Fruit fly (Drosophila melanogaster) whole organism, embryonic: ENCODE results near the gene nesd.

Source experiments
- Atf6 ChIP-seq: fragments of 200-800 bp; sonication (Bioruptor generic); IDR thresholded peaks from 2 replicates; pipeline ENCODE4 v1.3.6; 2022; ENCODE audit warnings: missing biosample characterization, missing genetic modification characterization
- Bgb ChIP-seq: fragments of 200-800 bp; sonication (Bioruptor generic); IDR thresholded peaks from 2 replicates; pipeline ENCODE4 v1.3.6; 2022; ENCODE audit warnings: missing biosample characterization, missing genetic modification characterization; ENCODE audit not compliant: partially characterized antibody
- CG10654 ChIP-seq: fragments of 200-800 bp; sonication (Bioruptor generic); optimal IDR thresholded peaks from 2 replicates; lab custom pipeline; 2016; ENCODE audit warnings: missing biosample characterization, missing genetic modification characterization
- CG11093 ChIP-seq: fragments of 200-800 bp; sonication (Bioruptor generic); IDR thresholded peaks from 3 replicates; pipeline ENCODE4 v1.3.6; 2022; ENCODE audit warnings: missing biosample characterization, missing genetic modification characterization
- CG11398 ChIP-seq: fragments of 200-800 bp; sonication (Bioruptor generic); optimal IDR thresholded peaks from 2 replicates; lab custom pipeline; 2016; ENCODE audit warnings: missing biosample characterization, missing genetic modification characterization
- CG13287 ChIP-seq: fragments of 200-800 bp; sonication (Bioruptor generic); IDR thresholded peaks from 2 replicates; pipeline ENCODE4 v1.3.6; 2022; ENCODE audit warnings: missing biosample characterization, missing genetic modification characterization; ENCODE audit not compliant: partially characterized antibody
- CG14710 ChIP-seq: fragments of 200-800 bp; sonication (Bioruptor generic); optimal IDR thresholded peaks from 3 replicates; lab custom pipeline; 2019; ENCODE audit warnings: missing biosample characterization, mild to moderate bottlenecking, missing genetic modification characterization, moderate library complexity
- CG15514 ChIP-seq: fragments of 200-800 bp; sonication (Bioruptor generic); optimal IDR thresholded peaks from 3 replicates; lab custom pipeline; 2017; ENCODE audit warnings: missing biosample characterization, missing genetic modification characterization, mild to moderate bottlenecking, moderate library complexity, missing genetic modification reagents
- CG18262 ChIP-seq: fragments of 200-800 bp; optimal IDR thresholded peaks from 3 replicates; lab custom pipeline; 2019; ENCODE audit warnings: missing biosample characterization, mild to moderate bottlenecking, missing genetic modification characterization, moderate library complexity
- CG2116 ChIP-seq: fragments of 200-800 bp; sonication (Bioruptor generic); optimal IDR thresholded peaks from 3 replicates; lab custom pipeline; 2018; ENCODE audit warnings: missing biosample characterization, mild to moderate bottlenecking, missing genetic modification characterization
- CG2889 ChIP-seq: fragments of 200-800 bp; sonication (Bioruptor generic); IDR thresholded peaks from 3 replicates; pipeline ENCODE4 v1.3.6; 2022; ENCODE audit warnings: missing biosample characterization, missing genetic modification characterization
- CG30020 ChIP-seq: fragments of 200-800 bp; optimal IDR thresholded peaks from 2 replicates; lab custom pipeline; 2019; ENCODE audit warnings: missing biosample characterization, mild to moderate bottlenecking, missing genetic modification characterization, moderate library complexity
- CG30403 ChIP-seq: fragments of 200-800 bp; sonication (Bioruptor generic); optimal IDR thresholded peaks from 3 replicates; lab custom pipeline; 2016; ENCODE audit warnings: missing biosample characterization, missing genetic modification characterization
- CG34376 ChIP-seq: fragments of 200-800 bp; sonication (Bioruptor generic); optimal IDR thresholded peaks from 2 replicates; lab custom pipeline; 2018; ENCODE audit warnings: missing biosample characterization, mild to moderate bottlenecking, missing genetic modification characterization
- CG7271 ChIP-seq: fragments of 200-800 bp; sonication (Bioruptor generic); optimal IDR thresholded peaks from 2 replicates; lab custom pipeline; 2018; ENCODE audit warnings: missing biosample characterization, mild to moderate bottlenecking, missing genetic modification characterization, moderate library complexity
- CG8765 ChIP-seq: fragments of 200-800 bp; sonication (Bioruptor generic); IDR thresholded peaks from 2 replicates; pipeline ENCODE4 v1.3.6; 2022; ENCODE audit warnings: missing biosample characterization, missing genetic modification characterization
- CG8924 ChIP-seq: fragments of 200-800 bp; optimal IDR thresholded peaks from 3 replicates; lab custom pipeline; 2019; ENCODE audit warnings: missing biosample characterization, mild to moderate bottlenecking, missing genetic modification characterization, moderate library complexity
- CG9437 ChIP-seq: fragments of 200-800 bp; sonication (Bioruptor generic); optimal IDR thresholded peaks from 2 replicates; lab custom pipeline; 2018; ENCODE audit warnings: missing biosample characterization, mild to moderate bottlenecking, missing genetic modification characterization
- CG9797 ChIP-seq: fragments of 200-800 bp; sonication (Bioruptor generic); optimal IDR thresholded peaks from 3 replicates; lab custom pipeline; 2018; ENCODE audit warnings: missing biosample characterization, mild to moderate bottlenecking, missing genetic modification characterization
- CG9932 ChIP-seq: fragments of 200-800 bp; sonication (Bioruptor generic); IDR thresholded peaks from 2 replicates; pipeline ENCODE4 v1.3.6; 2022; ENCODE audit warnings: missing biosample characterization, missing genetic modification characterization
- CTCF ChIP-seq: fragments of 200-800 bp; sonication (Bioruptor generic); optimal IDR thresholded peaks from 2 replicates; lab custom pipeline; 2017; ENCODE audit warnings: missing biosample characterization, mild to moderate bottlenecking, missing genetic modification characterization, moderate library complexity
- Doc3 ChIP-seq: fragments of 200-800 bp; sonication (Bioruptor generic); IDR thresholded peaks from 3 replicates; pipeline ENCODE4 v1.3.6; 2022; ENCODE audit warnings: missing biosample characterization, missing genetic modification characterization; ENCODE audit not compliant: partially characterized antibody
- Hr78 ChIP-seq, 2 experiments: fragments of 200-800 bp in 1 of 2; fragments of >200 bp in 1 of 2; sonication (Bioruptor generic) in 1 of 2; optimal IDR thresholded peaks; 2 replicates each; lab custom pipeline; 2017 to 2019; ENCODE audit warnings: missing biosample characterization in 2 of 2, missing genetic modification characterization in 2 of 2, mild to moderate bottlenecking in 1 of 2, moderate library complexity in 1 of 2
- Lim3 ChIP-seq: fragments of 200-800 bp; sonication (Bioruptor generic); IDR thresholded peaks from 2 replicates; pipeline ENCODE4 v1.3.6; 2022; ENCODE audit warnings: missing biosample characterization, missing genetic modification characterization
- NfI ChIP-seq: fragments of 200-800 bp; sonication (Bioruptor generic); optimal IDR thresholded peaks from 3 replicates; lab custom pipeline; 2018; ENCODE audit warnings: missing biosample characterization, mild to moderate bottlenecking, missing genetic modification characterization, moderate library complexity
- PHDP ChIP-seq: fragments of 200-800 bp; sonication (Bioruptor generic); optimal IDR thresholded peaks from 3 replicates; lab custom pipeline; 2018; ENCODE audit warnings: missing biosample characterization, mild to moderate bottlenecking, missing genetic modification characterization, moderate library complexity
- Rfx ChIP-seq: fragments of 200-800 bp; sonication (Bioruptor generic); IDR thresholded peaks from 2 replicates; pipeline ENCODE4 v1.3.6; 2022; ENCODE audit warnings: missing biosample characterization, missing genetic modification characterization
- Sox100B ChIP-seq: fragments of 200-800 bp; sonication (Bioruptor generic); optimal IDR thresholded peaks from 3 replicates; lab custom pipeline; 2018; ENCODE audit warnings: missing biosample characterization, mild to moderate bottlenecking, missing genetic modification characterization
- Taf1 ChIP-seq: fragments of 200-800 bp; sonication (Bioruptor generic); IDR thresholded peaks from 2 replicates; pipeline ENCODE4 v1.3.6; 2022; ENCODE audit warnings: missing biosample characterization, missing genetic modification characterization
- Vsx1 ChIP-seq: fragments of 200-800 bp; sonication (Bioruptor generic); optimal IDR thresholded peaks from 2 replicates; lab custom pipeline; 2017; ENCODE audit warnings: missing biosample characterization, mild to moderate bottlenecking, missing genetic modification characterization, missing genetic modification reagents
- al ChIP-seq: fragments of 200-800 bp; sonication (Bioruptor generic); IDR thresholded peaks from 2 replicates; pipeline ENCODE4 v1.3.6; 2022; ENCODE audit warnings: missing biosample characterization, missing genetic modification characterization
- cad ChIP-seq: fragments of >200 bp; optimal IDR thresholded peaks from 2 replicates; lab custom pipeline; 2017; ENCODE audit warnings: missing biosample characterization, missing genetic modification characterization
- chm ChIP-seq: fragments of 200-800 bp; sonication (Bioruptor generic); IDR thresholded peaks from 2 replicates; pipeline ENCODE4 v1.3.6; 2022; ENCODE audit warnings: missing biosample characterization, missing genetic modification characterization
- crc ChIP-seq: fragments of 200-800 bp; sonication (Bioruptor generic); optimal IDR thresholded peaks from 2 replicates; lab custom pipeline; 2016; ENCODE audit warnings: missing biosample characterization, missing genetic modification characterization
- dati ChIP-seq: fragments of 200-800 bp; sonication (Bioruptor generic); IDR thresholded peaks from 2 replicates; pipeline ENCODE4 v1.3.6; 2022; ENCODE audit warnings: missing biosample characterization, missing genetic modification characterization
- dysf ChIP-seq: fragments of 200-800 bp; sonication (Bioruptor generic); IDR thresholded peaks from 3 replicates; pipeline ENCODE4 v1.3.6; 2022; ENCODE audit warnings: missing biosample characterization, missing genetic modification characterization
- emc ChIP-seq: fragments of 200-800 bp; sonication (Bioruptor generic); optimal IDR thresholded peaks from 2 replicates; lab custom pipeline; 2016; ENCODE audit warnings: missing biosample characterization, missing genetic modification characterization
- eve ChIP-seq, 2 experiments: fragments of >200 bp; optimal IDR thresholded peaks; 2 replicates each; lab custom pipeline; 2017; ENCODE audit warnings: missing biosample characterization in 2 of 2, missing genetic modification characterization in 2 of 2
- fru ChIP-seq: fragments of >200 bp; optimal IDR thresholded peaks from 2 replicates; lab custom pipeline; 2017
- grn ChIP-seq: fragments of 200-800 bp; sonication (Bioruptor generic); optimal IDR thresholded peaks from 3 replicates; lab custom pipeline; 2017; ENCODE audit warnings: missing biosample characterization, missing genetic modification characterization
- hth ChIP-seq: fragments of >200 bp; optimal IDR thresholded peaks from 2 replicates; lab custom pipeline; 2017; ENCODE audit warnings: inconsistent platforms
- kah ChIP-seq: fragments of 200-800 bp; sonication (Bioruptor generic); optimal IDR thresholded peaks from 2 replicates; lab custom pipeline; 2018; ENCODE audit warnings: missing biosample characterization, mild to moderate bottlenecking, missing genetic modification characterization
- ken ChIP-seq: fragments of 200-800 bp; sonication (Bioruptor generic); IDR thresholded peaks from 3 replicates; pipeline ENCODE4 v1.3.6; 2022; ENCODE audit warnings: missing biosample characterization, missing genetic modification characterization
- nau ChIP-seq: fragments of 200-800 bp; sonication (Bioruptor generic); optimal IDR thresholded peaks from 3 replicates; lab custom pipeline; 2017; ENCODE audit warnings: missing biosample characterization, mild to moderate bottlenecking, missing genetic modification characterization, missing genetic modification reagents
- nerfin-2 ChIP-seq: fragments of 200-800 bp; sonication (Bioruptor generic); IDR thresholded peaks from 2 replicates; pipeline ENCODE4 v1.3.6; 2022; ENCODE audit warnings: missing biosample characterization, missing genetic modification characterization; ENCODE audit not compliant: partially characterized antibody
- pita ChIP-seq: fragments of 200-800 bp; sonication (Bioruptor generic); optimal IDR thresholded peaks from 2 replicates; lab custom pipeline; 2017; ENCODE audit warnings: missing biosample characterization, mild to moderate bottlenecking, missing genetic modification characterization
- psq ChIP-seq: fragments of 200-800 bp; sonication (Bioruptor generic); optimal IDR thresholded peaks from 2 replicates; lab custom pipeline; 2017; ENCODE audit warnings: missing biosample characterization, missing genetic modification characterization
- scrt ChIP-seq: fragments of 200-800 bp; sonication (Bioruptor generic); optimal IDR thresholded peaks from 2 replicates; lab custom pipeline; 2018; ENCODE audit warnings: missing biosample characterization, mild to moderate bottlenecking, missing genetic modification characterization, moderate library complexity
- slbo ChIP-seq: fragments of 200-800 bp; sonication (Bioruptor generic); IDR thresholded peaks from 2 replicates; pipeline ENCODE4 v1.3.6; 2022; ENCODE audit warnings: missing biosample characterization, missing genetic modification characterization
- tio ChIP-seq: fragments of 200-800 bp; sonication (Bioruptor generic); optimal IDR thresholded peaks from 2 replicates; lab custom pipeline; 2017; ENCODE audit warnings: missing biosample characterization, missing genetic modification characterization, inconsistent platforms
- vnd ChIP-seq: fragments of 200-800 bp; sonication (Bioruptor generic); IDR thresholded peaks from 3 replicates; pipeline ENCODE4 v1.3.6; 2022; ENCODE audit warnings: missing biosample characterization, missing genetic modification characterization; ENCODE audit not compliant: partially characterized antibody

The nesd gene

dm6 chr2L:20075234-20075803, 18.5 kb upstream of the nesd start, which contains the start of the genes pr and neb (continued):
- TF ChIP-seq PHDP (tag; lab: Kevin White, UChicago), result peak; percentile 57
- no peak for TF ChIP-seq CG34376 (GFP tag; lab: Kevin White, UChicago)
- peak; percentile 85 for TF ChIP-seq CG9932 (GFP tag; lab: Robert Waterston, UW)
- TF ChIP-seq CG18262 (tag; lab: Kevin White, UChicago), result peak; percentile 24
- peak; percentile 99 for TF ChIP-seq CG2116 (GFP tag; lab: Kevin White, UChicago)
- peak; percentile 64; the same call in 2 of the 3 replicates for TF ChIP-seq ken
- peak; percentile 84 for TF ChIP-seq Rfx (GFP tag; lab: Robert Waterston, UW)
- peak; percentile 48; the same call in 1 of the 2 replicates for TF ChIP-seq chm
- peak; percentile 70 for TF ChIP-seq Vsx1 (GFP tag; lab: Kevin White, UChicago)
- no peak for TF ChIP-seq nau
- TF ChIP-seq grn (GFP tag; lab: Kevin White, UChicago), result no peak
- no peak for TF ChIP-seq CG11093 (GFP tag; lab: Robert Waterston, UW)
- TF ChIP-seq Lim3, result no peak
- TF ChIP-seq vnd (GFP tag; lab: Robert Waterston, UW), result no peak
- no peak for TF ChIP-seq Taf1 (GFP tag; lab: Robert Waterston, UW)
- peak; percentile 74 for TF ChIP-seq CG30403 (GFP tag; lab: Kevin White, UChicago)
- TF ChIP-seq CG30020, result peak; percentile 45
- TF ChIP-seq Sox100B (GFP tag; lab: Kevin White, UChicago), result no peak
- TF ChIP-seq NfI, result peak; percentile 52
- peak; percentile 98 for TF ChIP-seq CG15514
- TF ChIP-seq Hr78 (GFP tag; optimal IDR thresholded peaks at IDR 0.05; lab: Kevin White, UChicago), result no peak
- TF ChIP-seq tio, result no peak
- no peak for TF ChIP-seq CG7271
- TF ChIP-seq emc, result peak; percentile 2
- no peak for TF ChIP-seq CG8765 (GFP tag; lab: Robert Waterston, UW)
- no peak for TF ChIP-seq CG2889 (GFP tag; lab: Robert Waterston, UW)
- no peak for TF ChIP-seq Bgb (GFP tag; lab: Robert Waterston, UW)
- no peak for TF ChIP-seq CTCF (GFP tag; lab: Kevin White, UChicago)
- no peak for TF ChIP-seq CG9437 (GFP tag; lab: Kevin White, UChicago)
- TF ChIP-seq kah, result no peak
- no peak for TF ChIP-seq fru (lab: Kevin White, UChicago)
- no peak for TF ChIP-seq crc
- TF ChIP-seq eve (GFP tag; optimal IDR thresholded peaks at IDR 0.05; lab: Kevin White, UChicago), result peak in 1 of 2 experiments; percentile 2
- peak; percentile 30 for TF ChIP-seq CG10654
- TF ChIP-seq slbo (GFP tag; lab: Robert Waterston, UW), result peak; percentile 74
- no peak for TF ChIP-seq CG11398 (GFP tag; lab: Kevin White, UChicago)
- peak; percentile 69 for TF ChIP-seq CG14710
- TF ChIP-seq dati, result no peak
- 0 out of 3 replicates have a peak, but pooled peaks have one; percentile 40 for TF ChIP-seq Doc3
- peak; percentile 63; the same call in 2 of the 3 replicates for TF ChIP-seq dysf (GFP tag; lab: Robert Waterston, UW)
- no peak for TF ChIP-seq scrt (GFP tag; lab: Kevin White, UChicago)
- TF ChIP-seq psq (GFP tag; lab: Kevin White, UChicago), result no peak
- peak; percentile 68 for TF ChIP-seq Atf6 (GFP tag; lab: Robert Waterston, UW)
- TF ChIP-seq cad (GFP tag; lab: Kevin White, UChicago), result no peak
- TF ChIP-seq nerfin-2 (GFP tag; lab: Robert Waterston, UW), result peak; percentile 62
- peak; percentile 34 for TF ChIP-seq CG9797 (GFP tag; lab: Kevin White, UChicago)
- TF ChIP-seq CG8924 (tag; lab: Kevin White, UChicago), result peak; percentile 59
- no peak for TF ChIP-seq pita (GFP tag; lab: Kevin White, UChicago)
- TF ChIP-seq hth (lab: Kevin White, UChicago), result no peak
- peak; percentile 55 for TF ChIP-seq al (GFP tag; lab: Robert Waterston, UW)
- peak; percentile 56 for TF ChIP-seq CG13287 (GFP tag; lab: Robert Waterston, UW)
